Fruit fly (Drosophila melanogaster) whole organism, pupa: ENCODE data around the gene Akt.

Experiments used
- CG15710 ChIP-seq: fragments of 200-800 bp; sonication (Bioruptor generic); optimal IDR thresholded peaks from 2 replicates; lab custom pipeline; 2018; ENCODE audit warnings: missing biosample characterization, mild to moderate bottlenecking, missing genetic modification characterization, moderate library complexity
- CG17806 ChIP-seq: fragments of 200-800 bp; sonication (Bioruptor generic); optimal IDR thresholded peaks from 2 replicates; lab custom pipeline; 2018; ENCODE audit warnings: missing biosample characterization, mild to moderate bottlenecking, missing genetic modification characterization, moderate library complexity
- Pif1A ChIP-seq: fragments of 200-800 bp; sonication (Bioruptor generic); optimal IDR thresholded peaks from 3 replicates; lab custom pipeline; 2016; ENCODE audit warnings: missing biosample characterization, missing genetic modification characterization
- fd96Ca ChIP-seq: fragments of 200-800 bp; sonication (Bioruptor generic); IDR thresholded peaks from 3 replicates; pipeline ENCODE4 v1.3.6; 2022; ENCODE audit warnings: missing biosample characterization, missing genetic modification characterization

dm6 chr3R:16099268-16100240, 526 bp downstream of the Akt start:
- TF ChIP-seq CG17806 (no peak), Pif1A (GFP tag; lab: Kevin White, UChicago) (peak; percentile 48), CG15710 (tag; lab: Kevin White, UChicago) (peak; percentile 25), fd96Ca (GFP tag; lab: Robert Waterston, UW) (peak; percentile 75; the same call in 2 of the 3 replicates)
